Worm (Caenorhabditis elegans) whole organism, young adult: ENCODE measurements around the gene C45G9.12.

Experiments used
- B0035.1 ChIP-seq: sonication (generic microtip); optimal IDR thresholded peaks from 2 replicates; lab custom pipeline; 2016; ENCODE audit warnings: missing genetic modification characterization, mild to moderate bottlenecking, missing compliant biosample characterization, missing genotype, missing genetic modification reagents
- F52B5.7 ChIP-seq: sonication (generic microtip); optimal IDR thresholded peaks from 2 replicates; lab custom pipeline; 2016; ENCODE audit warnings: mild to moderate bottlenecking, missing genetic modification characterization, missing compliant biosample characterization
- T07F8.4 ChIP-seq: sonication (generic microtip); optimal IDR thresholded peaks from 2 replicates; lab custom pipeline; 2016; ENCODE audit warnings: mild to moderate bottlenecking, missing genetic modification characterization, moderate library complexity, missing compliant biosample characterization
- lin-35 ChIP-seq, 3 experiments: fragments of 150-350 bp in 2 of 3; sonication (generic microtip) in 1 of 3; optimal IDR thresholded peaks; 2 replicates each; lab custom pipeline; 2014 to 2018; ENCODE audit warnings: missing biosample characterization in 3 of 3, missing genetic modification characterization in 3 of 3, missing genetic modification reagents in 3 of 3

- TF ChIP-seq lin-35 (GFP tag; optimal IDR thresholded peaks at IDR 0.05; lab: Kevin White, UChicago), result no peak
- TF ChIP-seq B0035.1 (tag; lab: Kevin White, UChicago), result no peak
- TF ChIP-seq F52B5.7, result no peak
- TF ChIP-seq T07F8.4 (tag; lab: Kevin White, UChicago), result no peak
Measured at ce11 chrIII:5105485-5105884, 34.1 kb upstream of the C45G9.12 start.
